Fruit fly (Drosophila melanogaster) whole organism, prepupa: Measurements from ENCODE around the gene Ipk2.

Source experiments
- CG32006 ChIP-seq: fragments of 200-800 bp; sonication (Bioruptor generic); optimal IDR thresholded peaks from 3 replicates; lab custom pipeline; 2017; ENCODE audit warnings: missing biosample characterization, mild to moderate bottlenecking, missing genetic modification characterization
- CG6854 ChIP-seq: fragments of 200-800 bp; sonication (Bioruptor generic); optimal IDR thresholded peaks from 2 replicates; lab custom pipeline; 2017; ENCODE audit warnings: missing biosample characterization, mild to moderate bottlenecking, missing genetic modification characterization
- Eip93F ChIP-seq: fragments of 200-800 bp; sonication (Bioruptor generic); optimal IDR thresholded peaks from 2 replicates; lab custom pipeline; 2016; ENCODE audit warnings: missing biosample characterization, mild to moderate bottlenecking, missing genetic modification characterization
- Lpt ChIP-seq: fragments of 200-800 bp; sonication (Bioruptor generic); optimal IDR thresholded peaks from 3 replicates; lab custom pipeline; 2016; ENCODE audit warnings: missing biosample characterization, missing genetic modification characterization
- OdsH ChIP-seq: fragments of 200-800 bp; sonication (Bioruptor generic); optimal IDR thresholded peaks from 3 replicates; lab custom pipeline; 2016; ENCODE audit warnings: missing biosample characterization, missing genetic modification characterization
- Sox102F ChIP-seq: fragments of 200-800 bp; sonication (Bioruptor generic); optimal IDR thresholded peaks from 2 replicates; lab custom pipeline; 2016; ENCODE audit warnings: missing biosample characterization, mild to moderate bottlenecking, missing genetic modification characterization
- achi ChIP-seq: fragments of 200-800 bp; sonication (Bioruptor generic); optimal IDR thresholded peaks from 3 replicates; lab custom pipeline; 2016; ENCODE audit warnings: missing biosample characterization, missing genetic modification characterization
- cyc ChIP-seq: fragments of 200-800 bp; sonication (Bioruptor generic); optimal IDR thresholded peaks from 3 replicates; lab custom pipeline; 2016; ENCODE audit warnings: missing biosample characterization, missing genetic modification characterization
- dac ChIP-seq: fragments of 200-800 bp; sonication (Bioruptor generic); optimal IDR thresholded peaks from 2 replicates; lab custom pipeline; 2017; ENCODE audit warnings: missing biosample characterization, mild to moderate bottlenecking, missing genetic modification characterization
- esn ChIP-seq: fragments of 200-800 bp; sonication (Bioruptor generic); optimal IDR thresholded peaks from 2 replicates; lab custom pipeline; 2016; ENCODE audit warnings: missing biosample characterization, mild to moderate bottlenecking, missing genetic modification characterization, moderate library complexity
- fd85E ChIP-seq: fragments of 200-800 bp; sonication (Bioruptor generic); optimal IDR thresholded peaks from 3 replicates; lab custom pipeline; 2016; ENCODE audit warnings: missing biosample characterization, missing genetic modification characterization
- svp ChIP-seq: fragments of 200-800 bp; sonication (Bioruptor generic); peaks from one replicate; lab custom pipeline; 2016; ENCODE audit warnings: missing biosample characterization, missing genetic modification characterization

DNA sequence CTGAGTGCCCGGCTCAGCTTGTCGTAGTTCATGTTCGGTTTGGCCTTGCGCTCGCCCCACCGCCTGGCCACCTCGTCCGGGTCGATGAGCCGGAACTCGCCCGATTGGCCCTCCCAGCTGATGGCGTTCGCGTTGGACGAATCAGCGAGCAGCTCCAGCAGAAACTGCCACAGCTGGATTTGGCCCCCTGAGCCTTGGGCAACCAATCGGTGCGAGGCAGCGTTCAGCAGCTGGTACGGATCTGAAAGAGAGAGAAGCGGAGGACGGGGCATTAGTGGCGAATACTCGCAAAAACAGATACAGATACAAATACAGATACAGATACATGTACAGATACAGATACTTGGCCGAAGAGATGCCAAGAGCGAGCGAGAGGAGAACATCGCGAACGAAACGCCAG is 26.1 kb downstream of the Ipk2 start:
- TF ChIP-seq CG6854 (GFP tag; lab: Kevin White, UChicago): no peak
- TF ChIP-seq cyc (GFP tag; lab: Kevin White, UChicago): no peak
- no peak for TF ChIP-seq esn (GFP tag; lab: Kevin White, UChicago)
- no peak for TF ChIP-seq svp (GFP tag; lab: Kevin White, UChicago)
- TF ChIP-seq Sox102F (GFP tag; lab: Kevin White, UChicago): no peak
- no peak for TF ChIP-seq fd85E
- no peak for TF ChIP-seq achi
- TF ChIP-seq OdsH (GFP tag; lab: Kevin White, UChicago): no peak
- TF ChIP-seq Eip93F (GFP tag; lab: Kevin White, UChicago): no peak
- TF ChIP-seq dac (GFP tag; lab: Kevin White, UChicago): no peak
- TF ChIP-seq Lpt (GFP tag; lab: Kevin White, UChicago): no peak
- no peak for TF ChIP-seq CG32006 (GFP tag; lab: Kevin White, UChicago)
